Worm (Caenorhabditis elegans) whole organism, L4 larva: ENCODE data around the gene fbxa-208.
A peak's percentile ranks its signal among the peaks of the same experiment; 100 is the strongest.

Experiments used
- F37D6.2 ChIP-seq: sonication (generic microtip); optimal IDR thresholded peaks from 2 replicates; lab custom pipeline; 2016; ENCODE audit warnings: mild to moderate bottlenecking, missing genetic modification characterization, missing compliant biosample characterization
- F44E2.7 ChIP-seq: fragments of 200-800 bp; sonication (Bioruptor generic); IDR thresholded peaks from 2 replicates; pipeline ENCODE4 v2.1.2; 2022; ENCODE audit warnings: missing genetic modification characterization, missing compliant biosample characterization
- R02D3.7 ChIP-seq: fragments of 150-350 bp; sonication (generic microtip); optimal IDR thresholded peaks from 3 replicates; lab custom pipeline; 2014; ENCODE audit warnings: missing biosample characterization, missing genetic modification characterization
- T20F7.1 ChIP-seq: fragments of 200-800 bp; sonication (Bioruptor generic); optimal IDR thresholded peaks from 2 replicates; lab custom pipeline; 2018; ENCODE audit warnings: mild to moderate bottlenecking, missing genetic modification characterization, missing compliant biosample characterization
- ama-1 ChIP-seq: fragments of 150-350 bp; optimal IDR thresholded peaks from 2 replicates; lab custom pipeline; 2014; ENCODE audit warnings: inconsistent platforms, mixed read lengths
- ceh-20 ChIP-seq: fragments of 200-800 bp; sonication (Bioruptor generic); IDR thresholded peaks from 2 replicates; pipeline ENCODE4 v1.3.6; 2022; ENCODE audit warnings: missing genetic modification reagents, missing genetic modification characterization, missing compliant biosample characterization
- ceh-62 ChIP-seq: sonication (generic microtip); optimal IDR thresholded peaks from 2 replicates; lab custom pipeline; 2017; ENCODE audit warnings: missing biosample characterization, missing genetic modification characterization
- daf-16 ChIP-seq, 3 experiments: sonication (generic microtip); optimal IDR thresholded peaks; 2 replicates each; lab custom pipeline; 2016 to 2017; ENCODE audit warnings: missing genetic modification characterization in 3 of 3, missing genetic modification reagents in 3 of 3, mild to moderate bottlenecking in 2 of 3, missing compliant biosample characterization in 2 of 3, missing biosample characterization in 1 of 3, moderate library complexity in 1 of 3
- daf-8 ChIP-seq: fragments of 200-800 bp; sonication (Bioruptor generic); IDR thresholded peaks from 2 replicates; pipeline ENCODE4 v1.3.6; 2022; ENCODE audit warnings: missing genetic modification characterization, missing compliant biosample characterization
- dmd-6 ChIP-seq: fragments of 200-800 bp; sonication (Bioruptor generic); IDR thresholded peaks from 2 replicates; pipeline ENCODE4 v1.3.6; 2022; ENCODE audit warnings: missing genetic modification reagents, missing genetic modification characterization, missing compliant biosample characterization
- dmd-9 ChIP-seq: fragments of 200-800 bp; sonication (Bioruptor generic); IDR thresholded peaks from 2 replicates; pipeline ENCODE4 v1.3.6; 2022; ENCODE audit warnings: missing genetic modification reagents, missing genetic modification characterization, missing compliant biosample characterization
- dve-1 ChIP-seq: sonication (generic microtip); optimal IDR thresholded peaks from 2 replicates; lab custom pipeline; 2017; ENCODE audit warnings: antibody characterized with exemption, mild to moderate bottlenecking, missing genetic modification characterization, missing compliant biosample characterization; ENCODE audit not compliant: insufficient read depth
- egl-43 ChIP-seq: fragments of 200-800 bp; sonication (Bioruptor generic); IDR thresholded peaks from 2 replicates; pipeline ENCODE4 v1.3.6; 2022; ENCODE audit warnings: missing genetic modification reagents, missing genetic modification characterization, missing compliant biosample characterization
- fos-1 ChIP-seq: fragments of 150-350 bp; optimal IDR thresholded peaks from 2 replicates; lab custom pipeline; 2014; ENCODE audit warnings: missing biosample characterization, missing genetic modification characterization
- hif-1 ChIP-seq, 2 experiments: sonication (generic microtip); optimal IDR thresholded peaks; 2 replicates each; lab custom pipeline; 2016 to 2017; ENCODE audit warnings: missing compliant biosample characterization in 2 of 2, missing genetic modification characterization in 2 of 2, missing genetic modification reagents in 2 of 2, missing genotype in 2 of 2, mild to moderate bottlenecking in 1 of 2
- hlh-30 ChIP-seq: sonication (generic microtip); optimal IDR thresholded peaks from 2 replicates; lab custom pipeline; 2017; ENCODE audit warnings: antibody characterized with exemption, mild to moderate bottlenecking, missing genetic modification characterization, missing compliant biosample characterization; ENCODE audit not compliant: insufficient read depth
- lin-1 ChIP-seq: fragments of 200-800 bp; sonication (Bioruptor generic); IDR thresholded peaks from 2 replicates; pipeline ENCODE4 v1.3.6; 2022; ENCODE audit warnings: missing genetic modification reagents, missing genetic modification characterization, missing compliant biosample characterization
- lin-38 ChIP-seq: fragments of 200-800 bp; sonication (Bioruptor generic); IDR thresholded peaks from 2 replicates; pipeline ENCODE4 v1.3.6; 2022; ENCODE audit warnings: missing genetic modification reagents, missing genetic modification characterization, missing compliant biosample characterization
- lir-3 ChIP-seq: sonication (generic microtip); optimal IDR thresholded peaks from 2 replicates; lab custom pipeline; 2016; ENCODE audit warnings: mild to moderate bottlenecking, missing genetic modification characterization, missing compliant biosample characterization
- lsy-2 ChIP-seq, 2 experiments: fragments of 150-350 bp in 1 of 2; sonication (generic microtip) in 1 of 2; optimal IDR thresholded peaks; 2 replicates each; lab custom pipeline; 2014 to 2017; ENCODE audit warnings: missing biosample characterization in 2 of 2, missing genetic modification characterization in 2 of 2
- madf-5 ChIP-seq, 2 experiments: fragments of 200-800 bp; sonication (Bioruptor generic); IDR thresholded peaks; 2 replicates each; pipeline ENCODE4 v1.3.6; 2022; ENCODE audit warnings: missing compliant biosample characterization in 2 of 2, missing genetic modification characterization in 2 of 2
- madf-9 ChIP-seq: fragments of 200-800 bp; sonication (Bioruptor generic); conservative IDR thresholded peaks from 2 replicates; pipeline ENCODE4 v1.3.6; 2022; ENCODE audit warnings: missing genetic modification reagents, missing genetic modification characterization, missing compliant biosample characterization
- mdl-1 ChIP-seq, 2 experiments: fragments of 150-350 bp in 1 of 2; sonication (generic microtip) in 1 of 2; optimal IDR thresholded peaks; 2 replicates each; lab custom pipeline; 2014 to 2017; ENCODE audit warnings: missing biosample characterization in 2 of 2, missing genetic modification characterization in 2 of 2
- mdt-29 ChIP-seq: fragments of 200-800 bp; sonication (Bioruptor generic); IDR thresholded peaks from 2 replicates; pipeline ENCODE4 v1.3.6; 2022; ENCODE audit warnings: missing genetic modification reagents, missing genetic modification characterization, missing compliant biosample characterization
- mxl-2 ChIP-seq: fragments of 200-800 bp; sonication (Bioruptor generic); conservative IDR thresholded peaks from 2 replicates; pipeline ENCODE4 v1.3.6; 2022; ENCODE audit warnings: missing genetic modification reagents, missing genetic modification characterization, missing compliant biosample characterization
- mxl-3 ChIP-seq: fragments of 200-800 bp; sonication (Bioruptor generic); optimal IDR thresholded peaks from 2 replicates; lab custom pipeline; 2018; ENCODE audit warnings: mild to moderate bottlenecking, missing genetic modification characterization, missing compliant biosample characterization
- nhr-10 ChIP-seq: fragments of 150-350 bp; optimal IDR thresholded peaks from 2 replicates; lab custom pipeline; 2014; ENCODE audit warnings: missing biosample characterization, missing genetic modification characterization
- nhr-237 ChIP-seq: sonication (generic microtip); optimal IDR thresholded peaks from 2 replicates; lab custom pipeline; 2017; ENCODE audit warnings: missing biosample characterization, missing genetic modification characterization
- nhr-28 ChIP-seq: fragments of 150-350 bp; optimal IDR thresholded peaks from 2 replicates; lab custom pipeline; 2014; ENCODE audit warnings: missing biosample characterization, missing genetic modification characterization
- nhr-41 ChIP-seq: fragments of 200-800 bp; sonication (Bioruptor generic); IDR thresholded peaks from 2 replicates; pipeline ENCODE4 v1.3.6; 2022; ENCODE audit warnings: missing genetic modification reagents, missing genetic modification characterization, missing compliant biosample characterization
- nhr-6 ChIP-seq: fragments of 150-350 bp; optimal IDR thresholded peaks from 2 replicates; lab custom pipeline; 2014; ENCODE audit warnings: missing biosample characterization, missing genetic modification characterization
- nhr-77 ChIP-seq: fragments of 150-350 bp; optimal IDR thresholded peaks from 2 replicates; lab custom pipeline; 2014; ENCODE audit warnings: missing biosample characterization, missing genetic modification characterization
- php-3 ChIP-seq: fragments of 200-800 bp; sonication (Bioruptor generic); IDR thresholded peaks from 2 replicates; pipeline ENCODE4 v1.3.6; 2022; ENCODE audit warnings: missing genetic modification reagents, missing genetic modification characterization, missing compliant biosample characterization
- pqm-1 ChIP-seq: sonication (generic microtip); optimal IDR thresholded peaks from 2 replicates; lab custom pipeline; 2017; ENCODE audit warnings: missing biosample characterization, missing genetic modification characterization
- saeg-2 ChIP-seq: fragments of 200-800 bp; sonication (Bioruptor generic); IDR thresholded peaks from 2 replicates; pipeline ENCODE4 v1.3.6; 2022; ENCODE audit warnings: missing genetic modification reagents, missing genetic modification characterization, missing compliant biosample characterization
- sdz-12 ChIP-seq: fragments of 200-800 bp; sonication (Bioruptor generic); optimal IDR thresholded peaks from 2 replicates; lab custom pipeline; 2018; ENCODE audit warnings: mild to moderate bottlenecking, missing genetic modification characterization, missing compliant biosample characterization
- snpc-4 ChIP-seq: fragments of 150-350 bp; optimal IDR thresholded peaks from 2 replicates; lab custom pipeline; 2014; ENCODE audit warnings: missing biosample characterization, missing genetic modification characterization
- spr-3 ChIP-seq: fragments of 200-800 bp; sonication (Bioruptor generic); optimal IDR thresholded peaks from 2 replicates; lab custom pipeline; 2018; ENCODE audit warnings: mild to moderate bottlenecking, missing genetic modification characterization, missing compliant biosample characterization
- unc-62 ChIP-seq, 3 experiments: fragments of 150-350 bp in 1 of 3; sonication (generic microtip); optimal IDR thresholded peaks in 2 of 3; peaks in 1 of 3; 1 replicate in 1 of 3; 2 replicates in 2 of 3; lab custom pipeline; 2014 to 2017; ENCODE audit warnings: missing biosample characterization in 3 of 3, missing genetic modification characterization in 3 of 3, missing genetic modification reagents in 3 of 3, missing genotype in 1 of 3
- vab-7 ChIP-seq: fragments of 200-800 bp; sonication (Bioruptor generic); IDR thresholded peaks from 2 replicates; pipeline ENCODE4 v1.3.6; 2022; ENCODE audit warnings: missing genetic modification reagents, missing genetic modification characterization, missing compliant biosample characterization
- zag-1 ChIP-seq: fragments of 150-350 bp; optimal IDR thresholded peaks from 2 replicates; lab custom pipeline; 2014; ENCODE audit warnings: missing biosample characterization, missing genetic modification characterization
- zip-2 ChIP-seq: fragments of 150-350 bp; optimal IDR thresholded peaks from 2 replicates; lab custom pipeline; 2014; ENCODE audit warnings: missing biosample characterization, missing genetic modification characterization
- ztf-11 ChIP-seq: fragments of 150-350 bp; optimal IDR thresholded peaks from 2 replicates; lab custom pipeline; 2014; ENCODE audit warnings: missing biosample characterization, missing genetic modification characterization
- ztf-7 ChIP-seq: fragments of 150-350 bp; optimal IDR thresholded peaks from 2 replicates; lab custom pipeline; 2014; ENCODE audit warnings: missing biosample characterization, missing genetic modification characterization

fbxa-208 gene

DNA sequence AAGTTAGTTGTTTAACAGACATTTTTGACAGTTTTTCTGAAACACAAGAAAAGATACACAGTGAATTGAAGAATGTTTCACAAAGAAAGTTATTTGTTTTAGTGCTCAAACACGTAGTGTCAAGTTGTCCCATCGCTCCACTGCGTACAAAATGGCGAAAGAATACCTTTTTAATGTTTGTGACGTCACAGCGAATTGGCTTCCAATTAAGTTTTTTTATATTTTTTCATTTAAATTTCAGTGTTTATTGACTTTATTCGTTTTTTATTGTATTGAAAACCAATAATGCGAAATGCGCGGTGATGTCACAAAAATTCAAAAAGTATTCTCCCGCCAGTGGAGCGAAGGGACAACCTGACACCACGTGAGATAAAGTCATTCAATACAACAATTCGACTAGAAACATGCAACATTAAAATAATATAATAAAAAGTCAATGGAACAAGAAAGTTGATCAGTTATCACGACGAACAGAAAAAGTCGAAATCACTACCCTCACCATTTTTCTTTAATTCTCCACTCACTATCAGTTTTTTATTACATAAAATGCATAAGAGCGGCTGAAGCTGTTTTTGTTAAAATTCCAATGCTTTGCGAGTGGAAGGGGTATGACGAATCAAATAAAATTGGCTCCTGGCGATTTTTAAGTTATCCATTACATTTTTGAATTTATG lies 17.2 kb downstream of the fbxa-208 start, which contains the start of gene fbxa-29:
TSS of gene fbxa-29 (minus strand) at position 51 of the 674 bp plus-strand sequence.
- TF ChIP-seq mxl-2 (GFP tag; lab: Robert Waterston, UW) (no peak), dmd-6 (0 out of 2 replicates have a peak, but pooled peaks have one; percentile 10), madf-9 (GFP tag; lab: Robert Waterston, UW) (no peak), ztf-11 (tag; lab: Kevin White, UChicago) (no peak), nhr-28 (tag; lab: Kevin White, UChicago) (peak; percentile 49), lin-38 (no peak), zip-2 (tag; lab: Kevin White, UChicago) (no peak), F37D6.2 (tag; lab: Kevin White, UChicago) (no peak), R02D3.7 (tag; lab: Kevin White, UChicago) (no peak), pqm-1 (peak; percentile 61), lir-3 (tag; lab: Kevin White, UChicago) (no peak), ceh-20 (no peak), nhr-6 (tag; lab: Kevin White, UChicago) (no peak), dve-1 (tag; lab: Kevin White, UChicago) (peak; percentile 12), nhr-41 (GFP tag; lab: Robert Waterston, UW) (no peak), ceh-62 (tag; lab: Kevin White, UChicago) (no peak), F44E2.7 (GFP tag; lab: Robert Waterston, UW) (no peak), daf-16 (GFP tag; optimal IDR thresholded peaks at IDR 0.05; lab: Kevin White, UChicago) (no peak), daf-16 (tag; optimal IDR thresholded peaks at IDR 0.05; lab: Kevin White, UChicago) (peak; percentile 51), vab-7 (no peak), nhr-77 (tag; lab: Kevin White, UChicago) (no peak), sdz-12 (GFP tag; lab: Kevin White, UChicago) (no peak), php-3 (GFP tag; lab: Robert Waterston, UW) (peak; percentile 75; the same call in 1 of the 2 replicates), zag-1 (tag; lab: Kevin White, UChicago) (no peak)

- TF ChIP-seq dmd-9 (GFP tag; lab: Robert Waterston, UW) (no peak), unc-62 (GFP tag; optimal IDR thresholded peaks at IDR 0.05 in 1 of 2; lab: Kevin White, UChicago) (no peak), unc-62 (tag; optimal IDR thresholded peaks at IDR 0.05; lab: Kevin White, UChicago) (no peak), hif-1 (tag; optimal IDR thresholded peaks at IDR 0.05; lab: Kevin White, UChicago) (no peak), zip-2 (tag; lab: Kevin White, UChicago) (no peak), madf-5 (GFP tag; IDR thresholded peaks at IDR 0.05; lab: Robert Waterston, UW) (no peak), F44E2.7 (GFP tag; lab: Robert Waterston, UW) (no peak)
- TF ChIP-seq, all 104 proteins: peak for 0
Observed at ce11 chrIII:1275513-1275912, 18.9 kb downstream of the fbxa-208 start, which contains the start of gene fbxa-30. Gene fbxa-30 (minus strand): TSS chrIII:1275613.

DNA sequence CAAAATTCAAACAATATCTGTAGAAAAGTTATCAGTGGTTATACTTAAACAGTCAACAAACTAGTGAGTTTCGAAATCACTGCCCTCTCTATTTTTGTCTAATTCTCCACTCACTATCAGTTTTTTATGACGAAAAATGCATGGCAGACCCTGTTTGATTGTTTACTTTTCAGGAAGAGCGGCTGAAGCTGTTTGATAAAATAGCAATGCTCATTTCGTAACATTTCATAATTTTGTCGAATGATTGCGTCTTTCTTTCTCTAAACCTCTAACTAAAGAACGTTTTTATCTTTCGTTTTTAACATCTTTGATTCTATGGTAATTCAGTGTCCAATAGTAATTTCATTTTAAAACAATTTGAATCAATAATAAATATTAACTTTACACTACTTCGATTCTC lies 22.6 kb downstream of the fbxa-208 start:
- no peak for TF ChIP-seq ama-1 (lab: Kevin White, UChicago)
- no peak for TF ChIP-seq mdt-29 (GFP tag; lab: Robert Waterston, UW)
- TF ChIP-seq madf-5 (GFP tag; IDR thresholded peaks at IDR 0.05; lab: Robert Waterston, UW): no peak
- peak in 1 of 2 experiments; percentile 49 for TF ChIP-seq lsy-2 (tag; optimal IDR thresholded peaks at IDR 0.05; lab: Kevin White, UChicago)
- TF ChIP-seq dve-1 (tag; lab: Kevin White, UChicago): peak; percentile 98
- TF ChIP-seq mxl-3 (GFP tag; lab: Kevin White, UChicago): peak; percentile 74
- peak; percentile 93 for TF ChIP-seq lin-1 (GFP tag; lab: Robert Waterston, UW)
- no peak for TF ChIP-seq egl-43 (GFP tag; lab: Robert Waterston, UW)
- no peak for TF ChIP-seq sdz-12 (GFP tag; lab: Kevin White, UChicago)
- TF ChIP-seq fos-1: peak; percentile 46
- peak; percentile 84 for TF ChIP-seq ztf-7 (tag; lab: Kevin White, UChicago)
- TF ChIP-seq F37D6.2 (tag; lab: Kevin White, UChicago): no peak
- peak in 1 of 2 experiments; percentile 88 for TF ChIP-seq mdl-1 (tag; optimal IDR thresholded peaks at IDR 0.05; lab: Kevin White, UChicago)
- no peak for TF ChIP-seq daf-8 (GFP tag; lab: Robert Waterston, UW)
- peak; percentile 47 for TF ChIP-seq hlh-30
- TF ChIP-seq T20F7.1 (GFP tag; lab: Kevin White, UChicago): peak; percentile 76
- no peak for TF ChIP-seq spr-3 (GFP tag; lab: Kevin White, UChicago)
- TF ChIP-seq saeg-2 (GFP tag; lab: Robert Waterston, UW): peak; percentile 58; the same call in 1 of the 2 replicates
- peak; percentile 94 for TF ChIP-seq nhr-77 (tag; lab: Kevin White, UChicago)
- TF ChIP-seq nhr-237 (tag; lab: Kevin White, UChicago): no peak
- TF ChIP-seq nhr-6 (tag; lab: Kevin White, UChicago): peak; percentile 73
- TF ChIP-seq zip-2 (tag; lab: Kevin White, UChicago): peak; percentile 95
- TF ChIP-seq snpc-4 (tag; lab: Kevin White, UChicago): no peak
- peak; percentile 35 for TF ChIP-seq nhr-10 (tag; lab: Kevin White, UChicago)
- TF ChIP-seq pqm-1: peak; percentile 99
